Fruit fly (Drosophila melanogaster): Measurements from ENCODE around the gene CG31021.

DNA sequence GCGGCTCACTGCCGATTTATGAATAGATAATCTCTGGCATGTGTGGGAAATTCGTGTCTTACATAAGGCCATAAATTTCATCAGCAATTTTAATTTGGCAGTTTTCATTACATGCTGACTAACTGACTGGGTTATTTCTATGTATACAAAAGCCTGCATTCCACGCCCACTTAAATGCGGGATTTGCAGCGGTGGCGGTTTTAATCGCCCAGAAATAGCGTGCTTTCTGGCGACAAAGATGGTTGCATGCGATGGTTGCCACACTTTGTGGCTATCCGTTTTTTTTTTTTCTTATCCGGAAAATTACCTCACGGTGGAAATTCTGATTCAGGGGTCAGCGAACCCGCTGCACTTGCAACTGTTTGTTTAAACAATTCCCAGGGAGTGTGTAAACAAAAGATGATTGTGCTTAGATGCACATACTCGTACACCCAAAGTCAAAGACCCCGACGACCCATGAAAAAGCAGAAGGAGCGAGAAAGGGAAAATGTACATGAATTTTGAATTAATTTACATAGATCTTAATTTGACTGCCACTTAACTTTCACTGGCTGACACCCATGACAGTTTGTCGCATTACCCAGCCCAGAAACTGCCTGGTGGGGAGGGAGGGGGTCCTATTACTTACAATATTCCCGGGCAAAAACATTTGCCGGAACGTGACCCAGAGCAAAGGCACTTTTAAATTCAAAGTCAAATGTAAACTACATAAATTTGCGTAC, 35.7 kb upstream of the CG31021 start:
- TF ChIP-seq pan (optimal IDR thresholded peaks at IDR 0.05) (no peak), usp (GFP tag; optimal IDR thresholded peaks at IDR 0.05) (no peak), Dll (optimal IDR thresholded peaks at IDR 0.05) (no peak), psq (optimal IDR thresholded peaks at IDR 0.05) (no peak)

Measured in whole organism.